Fruit fly (Drosophila melanogaster): Measurements from ENCODE around the gene CG9555.
A peak's percentile ranks its signal among the peaks of the same experiment; 100 is the strongest.

The CG9555 gene

DNA sequence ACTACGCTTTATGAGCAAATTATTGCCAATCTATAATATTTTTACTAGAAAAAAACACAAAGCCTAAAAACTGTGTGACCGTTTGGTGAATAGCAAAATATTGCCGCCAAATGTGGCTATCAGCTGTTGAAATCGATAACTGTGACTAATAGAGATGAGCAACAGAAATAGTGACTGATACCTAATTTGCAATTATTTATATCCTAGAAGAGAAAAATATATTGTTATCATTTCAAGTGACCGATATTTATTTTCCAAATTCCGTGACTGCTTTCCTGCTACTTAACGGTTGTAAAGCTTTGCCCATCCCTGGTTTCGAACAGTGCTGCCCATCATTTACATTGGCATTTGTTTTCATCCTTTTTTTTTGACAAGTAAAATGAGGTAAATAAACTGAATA, 5.8 kb downstream of the CG9555 start, which contains the start of the genes alien and CG18661 (continued):
- TF ChIP-seq tap (tag; optimal IDR thresholded peaks at IDR 0.05) (no peak), nmo (GFP tag; optimal IDR thresholded peaks at IDR 0.05) (peak; percentile 82), CG16815 (GFP tag; optimal IDR thresholded peaks at IDR 0.05) (peak; percentile 90), CG31365 (tag; optimal IDR thresholded peaks at IDR 0.05) (no peak), Awh (GFP tag; IDR thresholded peaks at IDR 0.05) (peak; percentile 69), CG2199 (GFP tag; IDR thresholded peaks at IDR 0.05) (peak; percentile 80; the same call in 2 of the 3 replicates), CG15514 (GFP tag; optimal IDR thresholded peaks at IDR 0.05) (peak; percentile 65), cato (GFP tag; optimal IDR thresholded peaks at IDR 0.05; ENCODE audit: borderline replicate concordance) (peak; percentile 32), Hr39 (optimal IDR thresholded peaks at IDR 0.05) (no peak), CG13624 (GFP tag; optimal IDR thresholded peaks at IDR 0.05) (peak; percentile 85), CG2129 (GFP tag; IDR thresholded peaks at IDR 0.05; ENCODE audit: partially characterized antibody) (peak; percentile 45; the same call in 1 of the 2 replicates), CG31441 (GFP tag; IDR thresholded peaks at IDR 0.05) (peak; percentile 88), ranshi (GFP tag; IDR thresholded peaks at IDR 0.05) (peak; percentile 98), Dip3 (GFP tag; optimal IDR thresholded peaks at IDR 0.05) (peak; percentile 95), CG43689 (GFP tag; IDR thresholded peaks at IDR 0.05) (peak; percentile 55; the same call in 1 of the 2 replicates), br (optimal IDR thresholded peaks at IDR 0.05) (no peak), jigr1 (GFP tag; IDR thresholded peaks at IDR 0.05) (peak; percentile 97), Xrp1 (GFP tag; IDR thresholded peaks at IDR 0.05) (peak; percentile 85), Asciz (GFP tag; optimal IDR thresholded peaks at IDR 0.05) (no peak), sens (GFP tag) (peak; percentile 98), CG11093 (GFP tag; IDR thresholded peaks at IDR 0.05) (peak; percentile 72; the same call in 1 of the 3 replicates), gem (tag; optimal IDR thresholded peaks at IDR 0.05) (peak; percentile 83), sc (optimal IDR thresholded peaks at IDR 0.05) (no peak), sc (GFP tag; optimal IDR thresholded peaks at IDR 0.05) (no peak), CG1647 (GFP tag; optimal IDR thresholded peaks at IDR 0.05) (peak; percentile 76), CG9609 (GFP tag; optimal IDR thresholded peaks at IDR 0.05) (peak; percentile 77), Ets97D (GFP tag; optimal IDR thresholded peaks at IDR 0.05) (peak; percentile 88), CG8765 (GFP tag; IDR thresholded peaks at IDR 0.05) (peak; percentile 88), cas (GFP tag; IDR thresholded peaks at IDR 0.05) (peak; percentile 96), CG12391 (tag; optimal IDR thresholded peaks at IDR 0.05) (peak; percentile 79), ato (GFP tag; IDR thresholded peaks at IDR 0.05; ENCODE audit: partially characterized antibody) (peak; percentile 36; the same call in 1 of the 2 replicates), CHES-1-like (GFP tag; optimal IDR thresholded peaks at IDR 0.05) (peak; percentile 85), CG12659 (GFP tag; optimal IDR thresholded peaks at IDR 0.05) (peak; percentile 82), nerfin-2 (GFP tag; IDR thresholded peaks at IDR 0.05; ENCODE audit: partially characterized antibody) (peak; percentile 33; the same call in 1 of the 2 replicates), CG12071 (GFP tag; optimal IDR thresholded peaks at IDR 0.05) (no peak), Poxn (GFP tag; IDR thresholded peaks at IDR 0.05) (peak; percentile 54; the same call in 1 of the 2 replicates), Antp (GFP tag; optimal IDR thresholded peaks at IDR 0.05) (peak; percentile 94), gcm (GFP tag; optimal IDR thresholded peaks at IDR 0.05) (peak; percentile 30), CG9437 (GFP tag; optimal IDR thresholded peaks at IDR 0.05) (peak; percentile 16), toy (GFP tag; IDR thresholded peaks at IDR 0.05) (peak; percentile 51; the same call in 1 of the 2 replicates), CG34422 (GFP tag; IDR thresholded peaks at IDR 0.05) (peak; percentile 93; the same call in 2 of the 3 replicates), CG2202 (tag; optimal IDR thresholded peaks at IDR 0.05) (no peak), sd (tag; optimal IDR thresholded peaks at IDR 0.05) (peak; percentile 70), unc-4 (GFP tag; IDR thresholded peaks at IDR 0.05; ENCODE audit: partially characterized antibody) (peak; percentile 57), stc (GFP tag; IDR thresholded peaks at IDR 0.05) (peak; percentile 60), Doc2 (GFP tag; IDR thresholded peaks at IDR 0.05) (0 out of 2 replicates have a peak, but pooled peaks have one; percentile 6), Oli (tag; optimal IDR thresholded peaks at IDR 0.05) (peak; percentile 40), CG7357 (GFP tag; IDR thresholded peaks at IDR 0.05) (peak; percentile 66), Spps (tag; optimal IDR thresholded peaks at IDR 0.05) (no peak), CG9817 (tag; optimal IDR thresholded peaks at IDR 0.05) (peak; percentile 85), Ssrp (tag; optimal IDR thresholded peaks at IDR 0.05) (peak; percentile 91)

Measured in whole organism, embryonic.